Worm (Caenorhabditis elegans) whole organism, late embryonic: Measurements from ENCODE around the gene adss-1.

Experiments used
- F13H6.1 ChIP-seq: sonication (generic microtip); optimal IDR thresholded peaks from 2 replicates; lab custom pipeline; 2016; ENCODE audit warnings: missing genetic modification characterization, missing compliant biosample characterization
- K02D7.2 ChIP-seq: sonication (generic microtip); optimal IDR thresholded peaks from 2 replicates; lab custom pipeline; 2017; ENCODE audit warnings: mild to moderate bottlenecking, missing genetic modification characterization, missing compliant biosample characterization
- T23F11.4 ChIP-seq: fragments of 200-800 bp; sonication (Bioruptor generic); optimal IDR thresholded peaks from 2 replicates; lab custom pipeline; 2018; ENCODE audit warnings: mild to moderate bottlenecking, missing genetic modification characterization, missing compliant biosample characterization
- Y22D7AL.16 ChIP-seq: sonication (generic microtip); optimal IDR thresholded peaks from 2 replicates; lab custom pipeline; 2016; ENCODE audit warnings: missing genetic modification characterization, missing compliant biosample characterization
- ahr-1 ChIP-seq: sonication (generic microtip); optimal IDR thresholded peaks from 2 replicates; lab custom pipeline; 2016; ENCODE audit warnings: missing genetic modification characterization, missing compliant biosample characterization
- ama-1 ChIP-seq: fragments of 150-350 bp; optimal IDR thresholded peaks from 2 replicates; lab custom pipeline; 2014
- ceh-14 ChIP-seq: sonication (generic microtip); optimal IDR thresholded peaks from 2 replicates; lab custom pipeline; 2016; ENCODE audit warnings: missing genotype, missing genetic modification characterization, missing compliant biosample characterization
- ceh-18 ChIP-seq: sonication (generic microtip); optimal IDR thresholded peaks from 2 replicates; lab custom pipeline; 2016; ENCODE audit warnings: missing genetic modification characterization, missing compliant biosample characterization
- ceh-2 ChIP-seq: sonication (generic microtip); optimal IDR thresholded peaks from 2 replicates; lab custom pipeline; 2016; ENCODE audit warnings: missing genotype, missing genetic modification characterization, missing compliant biosample characterization
- ceh-22 ChIP-seq: sonication (generic microtip); optimal IDR thresholded peaks from 2 replicates; lab custom pipeline; 2017; ENCODE audit warnings: missing biosample characterization, missing genetic modification characterization
- ceh-30 ChIP-seq: fragments of 150-350 bp; optimal IDR thresholded peaks from 2 replicates; lab custom pipeline; 2014; ENCODE audit warnings: missing biosample characterization, missing genetic modification characterization
- ceh-34 ChIP-seq: sonication (generic microtip); optimal IDR thresholded peaks from 2 replicates; lab custom pipeline; 2016; ENCODE audit warnings: mild to moderate bottlenecking, missing genetic modification characterization, missing compliant biosample characterization
- ceh-45 ChIP-seq: fragments of 200-800 bp; sonication (Bioruptor generic); IDR thresholded peaks from 2 replicates; pipeline ENCODE4 v1.3.6; 2022; ENCODE audit warnings: missing genetic modification reagents, missing genetic modification characterization, missing compliant biosample characterization
- ceh-6 ChIP-seq: fragments of 200-800 bp; sonication (Bioruptor generic); optimal IDR thresholded peaks from 2 replicates; lab custom pipeline; 2018; ENCODE audit warnings: mild to moderate bottlenecking, missing genetic modification characterization, missing compliant biosample characterization
- ceh-9 ChIP-seq: sonication (generic microtip); optimal IDR thresholded peaks from 2 replicates; lab custom pipeline; 2016; ENCODE audit warnings: mild to moderate bottlenecking, missing genetic modification characterization, inconsistent platforms, missing compliant biosample characterization
- che-1 ChIP-seq: sonication (generic microtip); optimal IDR thresholded peaks from 2 replicates; lab custom pipeline; 2016; ENCODE audit warnings: mild to moderate bottlenecking, missing genetic modification characterization, missing compliant biosample characterization
- elt-2 ChIP-seq: sonication (generic microtip); optimal IDR thresholded peaks from 2 replicates; lab custom pipeline; 2016; ENCODE audit warnings: missing genetic modification reagents, missing genetic modification characterization, missing compliant biosample characterization
- ets-4 ChIP-seq: sonication (generic microtip); optimal IDR thresholded peaks from 2 replicates; lab custom pipeline; 2016; ENCODE audit warnings: missing genetic modification characterization, missing compliant biosample characterization
- fkh-10 ChIP-seq: fragments of 150-350 bp; optimal IDR thresholded peaks from 2 replicates; lab custom pipeline; 2014; ENCODE audit warnings: missing biosample characterization, missing genetic modification reagents, missing genetic modification characterization
- fkh-6 ChIP-seq: sonication (generic microtip); optimal IDR thresholded peaks from 2 replicates; lab custom pipeline; 2016; ENCODE audit warnings: missing genetic modification characterization, missing compliant biosample characterization
- hlh-15 ChIP-seq: sonication (generic microtip); optimal IDR thresholded peaks from 2 replicates; lab custom pipeline; 2016; ENCODE audit warnings: missing genetic modification characterization, missing compliant biosample characterization
- hlh-6 ChIP-seq: sonication (generic microtip); optimal IDR thresholded peaks from 2 replicates; lab custom pipeline; 2016; ENCODE audit warnings: missing genotype, missing genetic modification characterization, missing compliant biosample characterization
- hlh-8 ChIP-seq: sonication (generic microtip); optimal IDR thresholded peaks from 2 replicates; lab custom pipeline; 2016; ENCODE audit warnings: missing genotype, missing genetic modification characterization, missing compliant biosample characterization
- madf-2 ChIP-seq: sonication (generic microtip); optimal IDR thresholded peaks from 2 replicates; lab custom pipeline; 2017; ENCODE audit warnings: missing genetic modification characterization, missing compliant biosample characterization
- nfya-1 ChIP-seq: sonication (generic microtip); optimal IDR thresholded peaks from 2 replicates; lab custom pipeline; 2017; ENCODE audit warnings: missing genetic modification characterization, mild to moderate bottlenecking, missing compliant biosample characterization, antibody characterized with exemption, moderate library complexity
- npax-4 ChIP-seq: sonication (generic microtip); optimal IDR thresholded peaks from 2 replicates; lab custom pipeline; 2016; ENCODE audit warnings: missing genetic modification characterization, missing compliant biosample characterization
- odd-2 ChIP-seq: sonication (generic microtip); optimal IDR thresholded peaks from 2 replicates; lab custom pipeline; 2017; ENCODE audit warnings: antibody characterized with exemption, mild to moderate bottlenecking, missing genetic modification characterization, missing compliant biosample characterization
- pag-3 ChIP-seq: sonication (generic microtip); optimal IDR thresholded peaks from 2 replicates; lab custom pipeline; 2016; ENCODE audit warnings: missing compliant biosample characterization, missing genetic modification characterization, borderline replicate concordance
- pat-9 ChIP-seq: fragments of 200-800 bp; sonication (Bioruptor generic); optimal IDR thresholded peaks from 2 replicates; lab custom pipeline; 2018; ENCODE audit warnings: mild to moderate bottlenecking, missing genetic modification characterization, moderate library complexity, missing compliant biosample characterization
- pax-1 ChIP-seq: fragments of 150-350 bp; optimal IDR thresholded peaks from 2 replicates; lab custom pipeline; 2014; ENCODE audit warnings: missing biosample characterization, missing genetic modification characterization
- ref-2 ChIP-seq: sonication (generic microtip); optimal IDR thresholded peaks from 2 replicates; lab custom pipeline; 2016; ENCODE audit warnings: missing genetic modification characterization, missing compliant biosample characterization
- rnt-1 ChIP-seq: sonication (generic microtip); optimal IDR thresholded peaks from 2 replicates; lab custom pipeline; 2016; ENCODE audit warnings: missing genetic modification characterization, missing compliant biosample characterization
- sox-2 ChIP-seq: fragments of 200-800 bp; sonication (Bioruptor generic); IDR thresholded peaks from 2 replicates; pipeline ENCODE4 v1.3.6; 2022; ENCODE audit warnings: missing genetic modification reagents, missing genetic modification characterization, missing compliant biosample characterization
- sox-4 ChIP-seq: sonication (generic microtip); optimal IDR thresholded peaks from 2 replicates; lab custom pipeline; 2017; ENCODE audit warnings: mild to moderate bottlenecking, missing genetic modification characterization, inconsistent platforms, missing compliant biosample characterization
- syd-9 ChIP-seq: sonication (generic microtip); optimal IDR thresholded peaks from 2 replicates; lab custom pipeline; 2016; ENCODE audit warnings: mild to moderate bottlenecking, missing genetic modification characterization, moderate library complexity, missing compliant biosample characterization
- tbx-2 ChIP-seq: sonication (generic microtip); optimal IDR thresholded peaks from 2 replicates; lab custom pipeline; 2016; ENCODE audit warnings: missing genetic modification characterization, missing compliant biosample characterization
- unc-3 ChIP-seq, 2 experiments: fragments of 200-800 bp in 1 of 2; sonication (Bioruptor generic) in 1 of 2; sonication (generic microtip) in 1 of 2; conservative IDR thresholded peaks in 1 of 2; optimal IDR thresholded peaks in 1 of 2; 2 replicates each; pipeline versions ENCODE4 v1.3.6 to Lab custom; 2016 to 2022; ENCODE audit warnings: missing compliant biosample characterization in 2 of 2, missing genetic modification characterization in 2 of 2, missing genetic modification reagents in 1 of 2
- unc-42 ChIP-seq: sonication (generic microtip); optimal IDR thresholded peaks from 2 replicates; lab custom pipeline; 2016; ENCODE audit warnings: missing genotype, missing genetic modification characterization, missing compliant biosample characterization
- unc-55 ChIP-seq: sonication (generic microtip); optimal IDR thresholded peaks from 2 replicates; lab custom pipeline; 2017; ENCODE audit warnings: missing biosample characterization, missing genetic modification reagents, missing genetic modification characterization
- unc-86 ChIP-seq: sonication (generic microtip); optimal IDR thresholded peaks from 2 replicates; lab custom pipeline; 2016; ENCODE audit warnings: missing genetic modification characterization, missing compliant biosample characterization
- zip-5 ChIP-seq: sonication (generic microtip); optimal IDR thresholded peaks from 2 replicates; lab custom pipeline; 2016; ENCODE audit warnings: missing genetic modification characterization, missing compliant biosample characterization
- ztf-16 ChIP-seq: sonication (generic microtip); optimal IDR thresholded peaks from 2 replicates; lab custom pipeline; 2017; ENCODE audit warnings: missing genetic modification characterization, missing compliant biosample characterization

adss-1 gene

ce11 chrV:4823323-4823682 is at the start of gene adss-1:
Gene adss-1, minus strand, starts transcription at chrV:4823423.
- TF ChIP-seq F13H6.1 (tag; lab: Kevin White, UChicago) (no peak), tbx-2 (tag; lab: Kevin White, UChicago) (no peak), ama-1 (no peak), ets-4 (no peak), ceh-2 (tag; lab: Kevin White, UChicago) (no peak), ceh-6 (no peak), ceh-45 (no peak)
- TF ChIP-seq, all 69 proteins: peak for 0

- no peak for TF ChIP-seq pat-9 (tag; lab: Kevin White, UChicago)
- no peak for TF ChIP-seq npax-4 (tag; lab: Kevin White, UChicago)
- no peak for TF ChIP-seq ceh-14
- TF ChIP-seq sox-4 (tag; lab: Kevin White, UChicago): no peak
- no peak for TF ChIP-seq unc-55 (GFP tag; lab: Kevin White, UChicago)
- TF ChIP-seq ceh-6: no peak
- no peak for TF ChIP-seq odd-2
- TF ChIP-seq ahr-1 (tag; lab: Kevin White, UChicago): no peak
- TF ChIP-seq, all 69 proteins: peak for 0
Measured at ce11 chrV:4871992-4872391, 48.8 kb upstream of the adss-1 start, which contains the start of gene srd-33. Gene srd-33, plus strand, starts transcription at chrV:4872292.

DNA sequence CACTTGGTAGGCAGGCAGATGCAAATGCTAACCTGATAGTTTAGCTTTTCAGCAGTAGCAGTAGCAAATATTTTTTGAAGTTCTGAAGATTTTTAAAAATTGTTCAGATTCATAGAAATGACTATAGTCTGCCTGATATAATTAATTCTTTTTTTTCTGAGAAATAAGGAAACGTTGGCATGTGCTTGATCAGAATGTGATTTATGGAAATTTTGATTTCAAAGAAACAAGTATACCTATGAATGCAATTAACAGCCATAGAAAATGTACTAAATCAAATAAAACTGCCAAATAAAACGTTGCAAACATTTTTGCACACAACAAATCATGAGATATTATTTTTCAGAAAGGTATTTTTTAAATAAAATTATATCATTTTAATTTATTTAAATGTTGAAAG is 47.4 kb upstream of the adss-1 start:
- TF ChIP-seq ref-2 (tag; lab: Kevin White, UChicago): no peak

DNA sequence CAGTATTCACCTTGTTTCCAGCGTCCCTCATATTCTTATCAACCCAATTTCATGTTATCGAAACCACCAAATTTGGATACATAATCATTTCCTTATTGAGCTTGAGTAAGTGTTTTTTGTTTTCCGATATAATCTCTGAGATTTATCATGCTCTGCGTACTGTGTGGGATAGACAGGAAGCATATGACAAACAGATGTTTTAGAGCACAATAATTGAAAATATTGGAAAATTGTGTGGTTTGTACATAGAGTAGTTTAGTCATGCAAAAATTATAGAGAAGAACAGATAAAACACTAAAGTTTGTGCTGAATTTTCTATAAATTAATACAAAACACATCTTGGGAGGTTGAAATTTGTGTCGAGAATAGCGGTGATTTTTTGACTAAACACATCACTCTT is 45.5 kb upstream of the adss-1 start:
- TF ChIP-seq sox-2 (GFP tag; lab: Robert Waterston, UW) (no peak), che-1 (tag; lab: Kevin White, UChicago) (no peak), tbx-2 (tag; lab: Kevin White, UChicago) (no peak), hlh-15 (tag; lab: Kevin White, UChicago) (no peak), Y22D7AL.16 (tag; lab: Kevin White, UChicago) (no peak), pax-1 (no peak), unc-42 (no peak), ama-1 (no peak), T23F11.4 (GFP tag; lab: Kevin White, UChicago) (no peak), odd-2 (no peak), ceh-6 (no peak), K02D7.2 (tag; lab: Kevin White, UChicago) (no peak), fkh-6 (no peak), ceh-34 (tag; lab: Kevin White, UChicago) (no peak), ahr-1 (tag; lab: Kevin White, UChicago) (no peak), ets-4 (no peak)

ce11 chrV:4867535-4867934 is 44.3 kb upstream of the adss-1 start:
- TF ChIP-seq madf-2 (tag; lab: Kevin White, UChicago) (no peak), rnt-1 (no peak), sox-4 (tag; lab: Kevin White, UChicago) (no peak), nfya-1 (no peak), ceh-9 (tag; lab: Kevin White, UChicago) (no peak), pag-3 (tag; lab: Kevin White, UChicago) (no peak), ceh-18 (tag; lab: Kevin White, UChicago) (no peak), ahr-1 (tag; lab: Kevin White, UChicago) (no peak), ets-4 (no peak), zip-5 (tag; lab: Kevin White, UChicago) (no peak), elt-2 (tag; lab: Kevin White, UChicago) (no peak), unc-86 (tag; lab: Kevin White, UChicago) (no peak)

- TF ChIP-seq npax-4 (tag; lab: Kevin White, UChicago) (no peak), F13H6.1 (tag; lab: Kevin White, UChicago) (no peak), T23F11.4 (GFP tag; lab: Kevin White, UChicago) (no peak), fkh-10 (GFP tag; lab: Kevin White, UChicago) (no peak), unc-42 (no peak), hlh-15 (tag; lab: Kevin White, UChicago) (no peak), ceh-34 (tag; lab: Kevin White, UChicago) (no peak), ceh-2 (tag; lab: Kevin White, UChicago) (no peak), syd-9 (tag; lab: Kevin White, UChicago) (no peak), ceh-9 (tag; lab: Kevin White, UChicago) (no peak), unc-3 (GFP tag; conservative IDR thresholded peaks at IDR 0.05; lab: Robert Waterston, UW) (no peak), unc-3 (tag; optimal IDR thresholded peaks at IDR 0.05; lab: Kevin White, UChicago) (no peak), ceh-30 (tag; lab: Kevin White, UChicago) (no peak), hlh-6 (tag; lab: Kevin White, UChicago) (no peak), ceh-22 (no peak), hlh-8 (tag; lab: Kevin White, UChicago) (no peak), ztf-16 (tag; lab: Kevin White, UChicago) (no peak), che-1 (tag; lab: Kevin White, UChicago) (no peak)
- TF ChIP-seq, all 69 proteins: peak for 0
Measured at ce11 chrV:4865364-4865763, 42.1 kb upstream of the adss-1 start, which contains the start of gene srd-32. Gene srd-32, plus strand, starts transcription at chrV:4865664.
